Worm (Caenorhabditis elegans) whole organism, young adult: Measurements from ENCODE around the gene abu-6.

Experiments used
- B0019.2 ChIP-seq: fragments of 200-800 bp; sonication (Bioruptor generic); conservative IDR thresholded peaks from 2 replicates; pipeline ENCODE4 v1.3.6; 2022; ENCODE audit warnings: missing genetic modification reagents, missing genetic modification characterization, missing compliant biosample characterization
- B0336.3 ChIP-seq: fragments of 200-800 bp; sonication (Bioruptor generic); IDR thresholded peaks from 2 replicates; pipeline ENCODE4 v1.3.6; 2022; ENCODE audit warnings: missing genetic modification characterization, missing compliant biosample characterization
- D2030.7 ChIP-seq: fragments of 200-800 bp; sonication (Bioruptor generic); IDR thresholded peaks from 2 replicates; pipeline ENCODE4 v1.3.6; 2022; ENCODE audit warnings: missing genetic modification reagents, missing genetic modification characterization, missing compliant biosample characterization
- ama-1 ChIP-seq, 3 experiments: fragments of 150-350 bp in 1 of 3; sonication (generic microtip) in 2 of 3; optimal IDR thresholded peaks; 2 replicates each; lab custom pipeline; 2014 to 2018; ENCODE audit warnings: missing biosample characterization in 2 of 3, missing genetic modification characterization in 2 of 3, missing genetic modification reagents in 2 of 3
- attf-3 ChIP-seq: fragments of 200-800 bp; sonication (Bioruptor generic); conservative IDR thresholded peaks from 2 replicates; pipeline ENCODE4 v1.3.6; 2022; ENCODE audit warnings: missing genetic modification reagents, missing genetic modification characterization, missing compliant biosample characterization
- lin-26 ChIP-seq: fragments of 200-800 bp; sonication (Bioruptor generic); IDR thresholded peaks from 2 replicates; pipeline ENCODE4 v1.3.6; 2022; ENCODE audit warnings: missing genetic modification reagents, missing genetic modification characterization, missing compliant biosample characterization
- lsy-27 ChIP-seq: sonication (generic microtip); optimal IDR thresholded peaks from 2 replicates; lab custom pipeline; 2017; ENCODE audit warnings: missing genetic modification characterization, mild to moderate bottlenecking, missing compliant biosample characterization, antibody characterized with exemption, missing genotype, borderline replicate concordance; ENCODE audit not compliant: insufficient read depth
- madf-8 ChIP-seq: fragments of 200-800 bp; sonication (Bioruptor generic); conservative IDR thresholded peaks from 2 replicates; pipeline ENCODE4 v1.3.6; 2022; ENCODE audit warnings: missing genetic modification reagents, missing genetic modification characterization, missing compliant biosample characterization
- nhr-120 ChIP-seq: fragments of 200-800 bp; sonication (Bioruptor generic); IDR thresholded peaks from 2 replicates; pipeline ENCODE4 v1.3.6; 2022; ENCODE audit warnings: missing genetic modification characterization, missing compliant biosample characterization
- sea-2 ChIP-seq: fragments of 200-800 bp; sonication (Bioruptor generic); IDR thresholded peaks from 2 replicates; pipeline ENCODE4 v1.3.6; 2022; ENCODE audit warnings: missing genetic modification characterization, missing compliant biosample characterization
- unc-130 ChIP-seq: sonication (generic microtip); optimal IDR thresholded peaks from 2 replicates; lab custom pipeline; 2016; ENCODE audit warnings: missing genetic modification reagents, missing genetic modification characterization, missing compliant biosample characterization

DNA sequence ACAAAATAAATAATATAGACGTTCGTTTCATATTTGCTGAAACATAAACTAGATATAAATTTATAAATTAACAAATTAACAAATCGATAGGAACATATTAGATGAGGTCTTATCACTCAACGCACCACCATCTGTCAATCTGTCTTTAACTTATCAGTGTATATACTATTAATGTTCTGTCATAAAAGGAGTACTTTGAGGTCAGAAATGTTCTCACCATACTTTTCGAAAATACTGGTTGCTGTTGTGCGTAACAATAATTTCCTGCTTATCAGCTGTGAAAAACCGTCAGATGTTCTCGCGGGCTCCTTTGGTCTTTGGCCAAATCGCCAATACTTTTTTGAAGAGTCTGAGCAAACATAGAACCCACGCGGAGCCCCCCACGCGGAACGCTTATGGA, 30.8 kb upstream of the abu-6 start, which contains the start of gene C03A7.13:
- TF ChIP-seq lsy-27 (tag; lab: Kevin White, UChicago), result no peak
- no peak for TF ChIP-seq sea-2 (GFP tag; lab: Robert Waterston, UW)
- TF ChIP-seq madf-8 (GFP tag; lab: Robert Waterston, UW), result no peak
- no peak for TF ChIP-seq B0336.3 (GFP tag; lab: Robert Waterston, UW)
- TF ChIP-seq ama-1 (optimal IDR thresholded peaks at IDR 0.05; lab: Kevin White, UChicago), result no peak
- no peak for TF ChIP-seq ama-1 (GFP tag; optimal IDR thresholded peaks at IDR 0.05; lab: Kevin White, UChicago)
- TF ChIP-seq B0019.2 (GFP tag; lab: Robert Waterston, UW), result no peak
- no peak for TF ChIP-seq lin-26 (GFP tag; lab: Robert Waterston, UW)
- no peak for TF ChIP-seq D2030.7 (GFP tag; lab: Robert Waterston, UW)
- TF ChIP-seq attf-3 (GFP tag; lab: Robert Waterston, UW), result no peak
- no peak for TF ChIP-seq unc-130
- TF ChIP-seq nhr-120 (GFP tag; lab: Robert Waterston, UW), result no peak
